Worm (Caenorhabditis elegans): ENCODE measurements around the gene slc-17.8.

ce11 chrV:8518822-8519392 is 26.5 kb downstream of the slc-17.8 start, which contains the start of gene F45F2.10:
- TF ChIP-seq ama-1 (optimal IDR thresholded peaks at IDR 0.05) (no peak), ama-1 (GFP tag; optimal IDR thresholded peaks at IDR 0.05) (no peak), F10E7.11 (tag; optimal IDR thresholded peaks at IDR 0.05) (no peak), Y67H2A.10 (GFP tag; conservative IDR thresholded peaks at IDR 0.05) (no peak), attf-5 (GFP tag; optimal IDR thresholded peaks at IDR 0.05) (no peak), rcor-1 (GFP tag; IDR thresholded peaks at IDR 0.05) (no peak), ceh-79 (tag; optimal IDR thresholded peaks at IDR 0.05) (no peak), unc-62 (GFP tag; optimal IDR thresholded peaks at IDR 0.05) (no peak), him-1 (tag; optimal IDR thresholded peaks at IDR 0.05) (no peak), K11D2.4 (GFP tag; IDR thresholded peaks at IDR 0.05) (no peak)
